Fruit fly (Drosophila melanogaster): ENCODE measurements around the gene rumpel.

- no peak for TF ChIP-seq psq (GFP tag; optimal IDR thresholded peaks at IDR 0.05)
- no peak for TF ChIP-seq Sp1 (GFP tag; optimal IDR thresholded peaks at IDR 0.05)
Observed at dm6 chrX:7377840-7378239, 40.6 kb upstream of the rumpel start, which contains the start of gene CheA7a.

All from whole organism, wandering third instar larva.